Fruit fly (Drosophila melanogaster) whole organism, embryonic: ENCODE results near the gene woc.
A peak's percentile ranks its signal among the peaks of the same experiment; 100 is the strongest.

Experiments
- Atf3 ChIP-seq: fragments of 200-800 bp; sonication (Bioruptor generic); optimal IDR thresholded peaks from 3 replicates; lab custom pipeline; 2016; ENCODE audit warnings: missing biosample characterization, missing genetic modification characterization
- Atf6 ChIP-seq: fragments of 200-800 bp; sonication (Bioruptor generic); IDR thresholded peaks from 2 replicates; pipeline ENCODE4 v1.3.6; 2022; ENCODE audit warnings: missing biosample characterization, missing genetic modification characterization
- CG10959 ChIP-seq: fragments of 200-800 bp; sonication (Bioruptor generic); IDR thresholded peaks from 2 replicates; pipeline ENCODE4 v1.3.6; 2022; ENCODE audit warnings: missing biosample characterization, missing genetic modification characterization
- CG11560 ChIP-seq: fragments of 200-800 bp; sonication (Bioruptor generic); IDR thresholded peaks from 3 replicates; pipeline ENCODE4 v1.3.6; 2022; ENCODE audit warnings: missing biosample characterization, missing genetic modification characterization
- CG12236 ChIP-seq: fragments of 200-800 bp; sonication (Bioruptor generic); optimal IDR thresholded peaks from 2 replicates; lab custom pipeline; 2016; ENCODE audit warnings: missing biosample characterization, missing genetic modification characterization
- CG12769 ChIP-seq: fragments of 200-800 bp; sonication (Bioruptor generic); optimal IDR thresholded peaks from 2 replicates; lab custom pipeline; 2019; ENCODE audit warnings: missing biosample characterization, mild to moderate bottlenecking, missing genetic modification characterization, moderate library complexity
- CG14860 ChIP-seq: fragments of 200-800 bp; sonication (Bioruptor generic); IDR thresholded peaks from 3 replicates; pipeline ENCODE4 v1.3.6; 2022; ENCODE audit warnings: missing biosample characterization, missing genetic modification characterization; ENCODE audit not compliant: partially characterized antibody
- CG15269 ChIP-seq: fragments of 200-800 bp; sonication (Bioruptor generic); optimal IDR thresholded peaks from 2 replicates; lab custom pipeline; 2018; ENCODE audit warnings: missing biosample characterization, mild to moderate bottlenecking, missing genetic modification characterization, moderate library complexity
- CG17912 ChIP-seq: fragments of 200-800 bp; sonication (Bioruptor generic); optimal IDR thresholded peaks from 2 replicates; lab custom pipeline; 2018; ENCODE audit warnings: missing biosample characterization, mild to moderate bottlenecking, missing genetic modification characterization
- CG2129 ChIP-seq: fragments of 200-800 bp; sonication (Bioruptor generic); IDR thresholded peaks from 2 replicates; pipeline ENCODE4 v1.3.6; 2022; ENCODE audit warnings: missing biosample characterization, missing genetic modification characterization; ENCODE audit not compliant: partially characterized antibody
- CG2199 ChIP-seq: fragments of 200-800 bp; sonication (Bioruptor generic); IDR thresholded peaks from 3 replicates; pipeline ENCODE4 v1.3.6; 2022; ENCODE audit warnings: missing biosample characterization, missing genetic modification characterization
- CG2202 ChIP-seq: fragments of 200-800 bp; sonication (Bioruptor generic); optimal IDR thresholded peaks from 2 replicates; lab custom pipeline; 2018; ENCODE audit warnings: missing biosample characterization, mild to moderate bottlenecking, missing genetic modification characterization
- CG43689 ChIP-seq: fragments of 200-800 bp; sonication (Bioruptor generic); IDR thresholded peaks from 2 replicates; pipeline ENCODE4 v1.3.6; 2022; ENCODE audit warnings: missing biosample characterization, missing genetic modification characterization
- CG7357 ChIP-seq: fragments of 200-800 bp; sonication (Bioruptor generic); IDR thresholded peaks from 3 replicates; pipeline ENCODE4 v1.3.6; 2022; ENCODE audit warnings: missing biosample characterization, missing genetic modification characterization
- CG7839 ChIP-seq: fragments of 200-800 bp; sonication (Bioruptor generic); optimal IDR thresholded peaks from 3 replicates; lab custom pipeline; 2018; ENCODE audit warnings: missing biosample characterization, mild to moderate bottlenecking, missing genetic modification characterization, moderate library complexity
- CG8290 ChIP-seq, 3 experiments: fragments of 200-800 bp; sonication (Bioruptor generic); optimal IDR thresholded peaks; 2 replicates each; lab custom pipeline; 2016 to 2019; ENCODE audit warnings: missing biosample characterization in 3 of 3, missing genetic modification characterization in 3 of 3, mild to moderate bottlenecking in 2 of 3, moderate library complexity in 1 of 3
- Dad ChIP-seq: fragments of 200-800 bp; sonication (Bioruptor generic); optimal IDR thresholded peaks from 3 replicates; lab custom pipeline; 2016; ENCODE audit warnings: missing biosample characterization, missing genetic modification characterization
- Deaf1 ChIP-seq: fragments of 200-800 bp; optimal IDR thresholded peaks from 3 replicates; lab custom pipeline; 2019; ENCODE audit warnings: missing biosample characterization, mild to moderate bottlenecking, missing genetic modification characterization, moderate library complexity
- Dref ChIP-seq: fragments of 200-800 bp; sonication (Bioruptor generic); IDR thresholded peaks from 2 replicates; pipeline ENCODE4 v1.3.6; 2022; ENCODE audit warnings: missing biosample characterization, missing genetic modification characterization
- Elba2 ChIP-seq: fragments of 200-800 bp; sonication (Bioruptor generic); optimal IDR thresholded peaks from 3 replicates; lab custom pipeline; 2016; ENCODE audit warnings: missing biosample characterization, missing genetic modification characterization
- Ets97D ChIP-seq: fragments of 200-800 bp; sonication (Bioruptor generic); optimal IDR thresholded peaks from 3 replicates; lab custom pipeline; 2016; ENCODE audit warnings: missing biosample characterization, missing genetic modification characterization
- Fer1 ChIP-seq: fragments of 200-800 bp; sonication (Bioruptor generic); optimal IDR thresholded peaks from 2 replicates; lab custom pipeline; 2017; ENCODE audit warnings: missing biosample characterization, mild to moderate bottlenecking, missing genetic modification characterization
- Gug ChIP-seq: fragments of 200-800 bp; sonication (Bioruptor generic); IDR thresholded peaks from 4 replicates; pipeline ENCODE4 v1.3.6; 2022; ENCODE audit warnings: missing biosample characterization, missing genetic modification characterization
- HHEX ChIP-seq: fragments of 200-800 bp; sonication (Bioruptor generic); optimal IDR thresholded peaks from 3 replicates; lab custom pipeline; 2017; ENCODE audit warnings: missing biosample characterization, mild to moderate bottlenecking, missing genetic modification characterization, missing genetic modification reagents
- Hmx ChIP-seq: fragments of 200-800 bp; sonication (Bioruptor generic); optimal IDR thresholded peaks from 2 replicates; lab custom pipeline; 2016; ENCODE audit warnings: missing biosample characterization, missing genetic modification characterization
- NC2α ChIP-seq: fragments of 200-800 bp; sonication (Bioruptor generic); optimal IDR thresholded peaks from 2 replicates; lab custom pipeline; 2016; ENCODE audit warnings: missing biosample characterization, missing genetic modification characterization
- Neu2 ChIP-seq: fragments of 200-800 bp; sonication (Bioruptor generic); optimal IDR thresholded peaks from 3 replicates; lab custom pipeline; 2016; ENCODE audit warnings: missing biosample characterization, missing genetic modification characterization, borderline replicate concordance
- Trl ChIP-seq, 3 experiments: fragments of >200 bp in 2 of 3; fragments of 200-800 bp in 1 of 3; sonication (Bioruptor generic) in 1 of 3; optimal IDR thresholded peaks; 2 replicates in 1 of 3; 3 replicates in 2 of 3; lab custom pipeline; 2016 to 2017; ENCODE audit warnings: missing biosample characterization in 1 of 3, missing genetic modification characterization in 1 of 3
- Xrp1 ChIP-seq: fragments of 200-800 bp; sonication (Bioruptor generic); IDR thresholded peaks from 2 replicates; pipeline ENCODE4 v1.3.6; 2022; ENCODE audit warnings: missing biosample characterization, missing genetic modification characterization
- ase ChIP-seq: fragments of 200-800 bp; sonication (Bioruptor generic); IDR thresholded peaks from 3 replicates; pipeline ENCODE4 v1.3.6; 2022; ENCODE audit warnings: missing biosample characterization, missing genetic modification characterization
- bab2 ChIP-seq: fragments of 200-800 bp; sonication (Bioruptor generic); optimal IDR thresholded peaks from 2 replicates; lab custom pipeline; 2016; ENCODE audit warnings: missing biosample characterization, missing genetic modification characterization
- cas ChIP-seq: fragments of 200-800 bp; sonication (Bioruptor generic); IDR thresholded peaks from 2 replicates; pipeline ENCODE4 v1.3.6; 2022; ENCODE audit warnings: missing biosample characterization, missing genetic modification characterization
- chif ChIP-seq, 2 experiments: fragments of 200-800 bp; sonication (Bioruptor generic); optimal IDR thresholded peaks; 3 replicates each; lab custom pipeline; 2016; ENCODE audit warnings: missing biosample characterization in 2 of 2, missing genetic modification characterization in 2 of 2
- ci ChIP-seq: fragments of 200-800 bp; sonication (Bioruptor generic); IDR thresholded peaks from 3 replicates; pipeline ENCODE4 v1.3.6; 2022; ENCODE audit warnings: missing biosample characterization, missing genetic modification characterization
- corto ChIP-seq: fragments of 200-800 bp; sonication (Bioruptor generic); optimal IDR thresholded peaks from 2 replicates; lab custom pipeline; 2016; ENCODE audit warnings: missing biosample characterization, mild to moderate bottlenecking, missing genetic modification characterization, moderate library complexity
- croc ChIP-seq: fragments of 200-800 bp; sonication (Bioruptor generic); conservative IDR thresholded peaks from 3 replicates; pipeline ENCODE4 v1.3.6; 2022; ENCODE audit warnings: missing biosample characterization, missing genetic modification characterization
- dmrt11E ChIP-seq: fragments of 200-800 bp; sonication (Bioruptor generic); optimal IDR thresholded peaks from 3 replicates; lab custom pipeline; 2018; ENCODE audit warnings: missing biosample characterization, mild to moderate bottlenecking, missing genetic modification characterization, moderate library complexity
- gt ChIP-seq: fragments of 200-800 bp; sonication (Bioruptor generic); IDR thresholded peaks from 2 replicates; pipeline ENCODE4 v1.3.6; 2022; ENCODE audit warnings: missing biosample characterization, missing genetic modification characterization
- ham ChIP-seq: fragments of 200-800 bp; sonication (Bioruptor generic); IDR thresholded peaks from 2 replicates; pipeline ENCODE4 v1.3.6; 2022; ENCODE audit warnings: missing biosample characterization, missing genetic modification characterization
- jigr1 ChIP-seq: fragments of 200-800 bp; sonication (Bioruptor generic); IDR thresholded peaks from 3 replicates; pipeline ENCODE4 v1.3.6; 2022; ENCODE audit warnings: missing biosample characterization, missing genetic modification characterization
- ken ChIP-seq: fragments of 200-800 bp; sonication (Bioruptor generic); IDR thresholded peaks from 3 replicates; pipeline ENCODE4 v1.3.6; 2022; ENCODE audit warnings: missing biosample characterization, missing genetic modification characterization
- lov ChIP-seq, 2 experiments: fragments of 200-800 bp in 1 of 2; fragments of >200 bp in 1 of 2; sonication (Bioruptor generic) in 1 of 2; IDR thresholded peaks in 1 of 2; optimal IDR thresholded peaks in 1 of 2; 2 replicates in 1 of 2; 3 replicates in 1 of 2; pipeline versions ENCODE4 v1.3.6 to Lab custom; 2017 to 2022; ENCODE audit warnings: missing biosample characterization in 1 of 2, missing genetic modification characterization in 1 of 2
- nerfin-1 ChIP-seq: fragments of 200-800 bp; sonication (Bioruptor generic); optimal IDR thresholded peaks from 3 replicates; lab custom pipeline; 2019; ENCODE audit warnings: missing biosample characterization, mild to moderate bottlenecking, missing genetic modification characterization, moderate library complexity
- odd ChIP-seq: fragments of 200-800 bp; sonication (Bioruptor generic); optimal IDR thresholded peaks from 2 replicates; lab custom pipeline; 2017; ENCODE audit warnings: missing biosample characterization, mild to moderate bottlenecking, missing genetic modification characterization
- p53 ChIP-seq: fragments of 200-800 bp; sonication (Bioruptor generic); optimal IDR thresholded peaks from 2 replicates; lab custom pipeline; 2016; ENCODE audit warnings: missing biosample characterization, missing genetic modification characterization
- psq ChIP-seq: fragments of 200-800 bp; sonication (Bioruptor generic); optimal IDR thresholded peaks from 2 replicates; lab custom pipeline; 2017; ENCODE audit warnings: missing biosample characterization, missing genetic modification characterization
- slou ChIP-seq: fragments of 200-800 bp; sonication (Bioruptor generic); optimal IDR thresholded peaks from 3 replicates; lab custom pipeline; 2016; ENCODE audit warnings: missing biosample characterization, missing genetic modification characterization
- vnd ChIP-seq: fragments of 200-800 bp; sonication (Bioruptor generic); IDR thresholded peaks from 3 replicates; pipeline ENCODE4 v1.3.6; 2022; ENCODE audit warnings: missing biosample characterization, missing genetic modification characterization; ENCODE audit not compliant: partially characterized antibody

Gene woc

DNA sequence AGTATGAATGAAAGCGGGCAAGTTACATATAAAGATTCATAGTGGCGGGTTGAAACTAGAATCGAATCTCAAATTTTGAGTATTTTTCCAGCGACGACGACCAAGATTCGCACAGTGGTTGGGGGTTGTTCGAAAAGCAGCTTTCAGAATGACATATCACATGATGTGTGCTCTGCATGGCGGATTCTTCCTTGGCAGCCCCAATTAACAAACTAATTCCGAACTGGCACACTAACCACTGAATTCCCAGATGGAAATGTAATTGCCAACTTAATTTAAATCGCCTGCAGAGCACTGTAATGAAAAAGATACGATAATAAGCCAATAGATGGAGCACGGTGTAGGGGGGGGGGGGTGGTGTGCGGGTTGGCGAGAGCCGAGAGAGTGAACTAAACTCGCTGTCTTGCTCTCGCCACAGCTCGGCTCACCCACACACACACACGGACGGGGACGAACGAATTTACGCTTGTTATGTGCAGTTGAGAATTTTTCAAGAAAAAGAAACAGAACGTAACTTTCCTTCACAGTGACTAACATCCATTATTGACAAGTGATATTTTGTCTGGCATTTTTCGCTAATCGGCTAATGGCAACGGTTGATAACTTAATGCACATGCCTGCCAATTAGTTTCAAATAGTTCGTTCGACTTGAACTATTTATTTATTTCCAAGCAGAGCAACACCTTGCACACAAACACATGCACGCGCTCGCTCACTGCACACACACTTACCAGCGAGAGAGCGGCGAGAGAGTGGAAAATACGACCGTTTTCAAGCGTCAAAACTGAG, 17.4 kb upstream of the woc start (continued):
- TF ChIP-seq ken (GFP tag; lab: Robert Waterston, UW) (peak; percentile 97), CG2199 (GFP tag; lab: Robert Waterston, UW) (peak; percentile 96; the same call in 2 of the 3 replicates), Hmx (GFP tag; lab: Kevin White, UChicago) (peak; percentile 62), CG8290 (GFP tag; optimal IDR thresholded peaks at IDR 0.05; lab: Kevin White, UChicago) (peak; percentile 72), CG8290 (tag; optimal IDR thresholded peaks at IDR 0.05; lab: Kevin White, UChicago) (peak in 1 of 2 experiments; percentile 100), Elba2 (no peak), p53 (GFP tag; lab: Kevin White, UChicago) (peak; percentile 86), Dad (GFP tag; lab: Kevin White, UChicago) (peak; percentile 93), cas (peak; percentile 91), corto (peak; percentile 80), jigr1 (peak; percentile 94), croc (GFP tag; lab: Robert Waterston, UW) (peak; percentile 89), Fer1 (GFP tag; lab: Kevin White, UChicago) (peak; percentile 97), Dref (GFP tag; lab: Robert Waterston, UW) (0 out of 2 replicates have a peak, but pooled peaks have one; percentile 32), Ets97D (GFP tag; lab: Kevin White, UChicago) (peak; percentile 75), gt (GFP tag; lab: Robert Waterston, UW) (peak; percentile 90), CG10959 (peak; percentile 92), Atf3 (peak; percentile 93), slou (GFP tag; lab: Kevin White, UChicago) (peak; percentile 75), Atf6 (GFP tag; lab: Robert Waterston, UW) (peak; percentile 96), psq (GFP tag; lab: Kevin White, UChicago) (peak; percentile 64), CG2202 (peak; percentile 81), dmrt11E (tag; lab: Kevin White, UChicago) (peak; percentile 88), chif (GFP tag; optimal IDR thresholded peaks at IDR 0.05; lab: Kevin White, UChicago) (peak; percentile 94), CG14860 (GFP tag; lab: Robert Waterston, UW) (peak; percentile 63), Gug (GFP tag; lab: Robert Waterston, UW) (peak; percentile 98), bab2 (GFP tag; lab: Kevin White, UChicago) (peak; percentile 91), odd (GFP tag; lab: Kevin White, UChicago) (peak; percentile 93), Trl (optimal IDR thresholded peaks at IDR 0.05; lab: Kevin White, UChicago) (peak; percentile 78 to 92), Trl (GFP tag; optimal IDR thresholded peaks at IDR 0.05; lab: Kevin White, UChicago) (peak; percentile 94), HHEX (peak; percentile 96), ham (GFP tag; lab: Robert Waterston, UW) (peak; percentile 91; the same call in 1 of the 2 replicates), CG12236 (GFP tag; lab: Kevin White, UChicago) (peak; percentile 82), CG7357 (GFP tag; lab: Robert Waterston, UW) (peak; percentile 90), Xrp1 (peak; percentile 98), Deaf1 (tag; lab: Kevin White, UChicago) (peak; percentile 89), Neu2 (GFP tag; lab: Kevin White, UChicago) (peak; percentile 58), CG12769 (tag; lab: Kevin White, UChicago) (peak; percentile 99), CG11560 (tag; lab: Robert Waterston, UW) (peak; percentile 85), CG2129 (GFP tag; lab: Robert Waterston, UW) (no peak), ase (GFP tag; lab: Robert Waterston, UW) (peak; percentile 96), vnd (GFP tag; lab: Robert Waterston, UW) (peak; percentile 59; the same call in 2 of the 3 replicates), ci (GFP tag; lab: Robert Waterston, UW) (peak; percentile 98), nerfin-1 (tag; lab: Kevin White, UChicago) (peak; percentile 80), NC2α (GFP tag; lab: Kevin White, UChicago) (peak; percentile 82), CG15269 (tag; lab: Kevin White, UChicago) (peak; percentile 97), CG7839 (tag; lab: Kevin White, UChicago) (peak; percentile 97), CG17912 (GFP tag; lab: Kevin White, UChicago) (peak; percentile 30), lov (optimal IDR thresholded peaks at IDR 0.05; lab: Kevin White, UChicago) (no peak), lov (GFP tag; IDR thresholded peaks at IDR 0.05; lab: Robert Waterston, UW) (peak; percentile 97), CG43689 (GFP tag; lab: Robert Waterston, UW) (peak; percentile 92)
